Fruit fly (Drosophila melanogaster): Measurements from ENCODE around the gene ChLD3.

DNA sequence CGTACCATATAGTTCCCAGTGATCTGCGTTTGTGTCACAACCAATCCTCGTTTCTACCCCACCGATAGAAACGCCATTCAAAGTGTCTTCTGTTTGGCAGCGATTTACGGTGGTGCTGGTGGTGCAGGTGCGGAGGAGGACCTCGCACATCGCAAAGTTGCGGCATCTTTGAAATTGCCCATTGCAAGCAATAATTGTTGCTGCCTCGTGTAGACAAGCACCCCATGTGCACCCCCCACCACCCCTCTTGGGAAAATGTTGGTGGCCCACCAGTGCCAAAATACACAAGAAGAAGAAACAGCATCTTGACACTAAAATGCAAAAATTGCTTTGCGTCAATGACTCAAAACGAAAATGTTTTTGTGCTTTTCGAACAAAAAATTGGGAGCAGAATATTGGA, 25.8 kb downstream of the ChLD3 start:
- TF ChIP-seq pan (optimal IDR thresholded peaks at IDR 0.05) (no peak), usp (GFP tag; optimal IDR thresholded peaks at IDR 0.05) (no peak), EcR (GFP tag; optimal IDR thresholded peaks at IDR 0.05) (no peak), psq (optimal IDR thresholded peaks at IDR 0.05) (no peak)

All from whole organism.